Worm (Caenorhabditis elegans) whole organism, early embryonic: ENCODE data around the gene fum-1.
"Not testable (repeated sequence)": the region's sequence is repeated elsewhere in the genome, so short reads cannot be mapped to it uniquely, and the experiment has no call there.

ENCODE experiments used
- B0310.2 ChIP-seq: sonication (generic microtip); optimal IDR thresholded peaks from 2 replicates; lab custom pipeline; 2016; ENCODE audit warnings: mild to moderate bottlenecking, missing genetic modification characterization, missing compliant biosample characterization
- F13C5.2 ChIP-seq: sonication (generic microtip); optimal IDR thresholded peaks from 2 replicates; lab custom pipeline; 2017; ENCODE audit warnings: mild to moderate bottlenecking, missing genetic modification characterization, inconsistent platforms, missing compliant biosample characterization
- aly-1 ChIP-seq: sonication (generic microtip); optimal IDR thresholded peaks from 2 replicates; lab custom pipeline; 2016; ENCODE audit warnings: missing genetic modification characterization, missing compliant biosample characterization
- ama-1 ChIP-seq: fragments of 150-350 bp; optimal IDR thresholded peaks from 2 replicates; lab custom pipeline; 2014
- ceh-13 ChIP-seq: fragments of 200-800 bp; sonication (Bioruptor generic); optimal IDR thresholded peaks from 2 replicates; lab custom pipeline; 2018; ENCODE audit warnings: mild to moderate bottlenecking, missing genetic modification characterization, missing compliant biosample characterization
- ceh-36 ChIP-seq: sonication (generic microtip); optimal IDR thresholded peaks from 2 replicates; lab custom pipeline; 2016; ENCODE audit warnings: missing genetic modification characterization, inconsistent platforms, missing compliant biosample characterization
- ets-7 ChIP-seq: sonication (generic microtip); optimal IDR thresholded peaks from 2 replicates; lab custom pipeline; 2016; ENCODE audit warnings: missing genotype, missing genetic modification characterization, missing compliant biosample characterization
- flt-1 ChIP-seq: fragments of 200-800 bp; sonication (Bioruptor generic); IDR thresholded peaks from 2 replicates; pipeline ENCODE4 v1.3.6; 2022; ENCODE audit warnings: missing genetic modification characterization, missing compliant biosample characterization
- hmbx-1 ChIP-seq: sonication (generic microtip); optimal IDR thresholded peaks from 2 replicates; lab custom pipeline; 2016; ENCODE audit warnings: mild to moderate bottlenecking, missing genetic modification characterization, missing compliant biosample characterization
- hmg-4 ChIP-seq: fragments of 200-800 bp; sonication (Bioruptor generic); optimal IDR thresholded peaks from 2 replicates; lab custom pipeline; 2018; ENCODE audit warnings: mild to moderate bottlenecking, missing genetic modification characterization, missing compliant biosample characterization
- hnd-1 ChIP-seq: sonication (generic microtip); optimal IDR thresholded peaks from 2 replicates; lab custom pipeline; 2016; ENCODE audit warnings: missing genetic modification characterization, missing compliant biosample characterization
- pes-1 ChIP-seq: fragments of 200-800 bp; sonication (Bioruptor generic); IDR thresholded peaks from 2 replicates; pipeline ENCODE4 v1.3.6; 2022; ENCODE audit warnings: missing genetic modification reagents, missing genetic modification characterization, missing compliant biosample characterization
- scrt-1 ChIP-seq: fragments of 200-800 bp; sonication (Bioruptor generic); IDR thresholded peaks from 2 replicates; pipeline ENCODE4 v1.3.6; 2022; ENCODE audit warnings: missing genetic modification characterization, missing compliant biosample characterization
- sea-1 ChIP-seq: fragments of 200-800 bp; sonication (Bioruptor generic); conservative IDR thresholded peaks from 2 replicates; pipeline ENCODE4 v1.3.6; 2022; ENCODE audit warnings: missing genetic modification characterization, missing compliant biosample characterization
- tbx-11 ChIP-seq: fragments of 200-800 bp; sonication (Bioruptor generic); IDR thresholded peaks from 2 replicates; pipeline ENCODE4 v1.3.6; 2022; ENCODE audit warnings: missing genetic modification characterization, missing compliant biosample characterization
- tbx-37 ChIP-seq: fragments of 200-800 bp; sonication (Bioruptor generic); conservative IDR thresholded peaks from 2 replicates; pipeline ENCODE4 v1.3.6; 2022; ENCODE audit warnings: missing genetic modification reagents, missing genetic modification characterization, missing compliant biosample characterization
- tra-4 ChIP-seq: sonication (generic microtip); optimal IDR thresholded peaks from 2 replicates; lab custom pipeline; 2017; ENCODE audit warnings: missing genetic modification characterization, missing compliant biosample characterization

Gene fum-1

DNA sequence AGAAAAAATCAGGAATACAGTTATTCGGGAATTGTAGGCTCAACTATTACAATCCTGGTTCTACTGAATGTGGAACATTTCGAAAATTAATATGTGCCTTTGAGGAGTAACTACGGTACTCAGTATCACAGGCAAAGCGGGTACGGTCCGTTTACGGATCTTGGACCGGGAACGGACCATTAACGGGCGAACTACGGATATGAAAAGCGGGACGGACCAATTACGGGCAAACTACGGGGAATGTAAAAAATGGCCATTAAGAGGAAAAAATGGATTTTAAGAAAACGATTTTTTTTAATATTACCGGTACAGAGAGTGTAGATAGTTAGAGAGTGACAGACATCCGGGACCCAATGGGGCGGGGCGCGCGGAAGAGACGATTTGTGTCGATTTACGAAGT lies 3.6 kb downstream of the fum-1 start, which contains the start of gene H14A12.5:
Gene H14A12.5 (minus strand): TSS at position 101 of the 400 bp plus-strand sequence.
- not testable (repeated sequence) for TF ChIP-seq ets-7 (tag; lab: Kevin White, UChicago); ceh-13; sea-1 (GFP tag; lab: Robert Waterston, UW)

DNA sequence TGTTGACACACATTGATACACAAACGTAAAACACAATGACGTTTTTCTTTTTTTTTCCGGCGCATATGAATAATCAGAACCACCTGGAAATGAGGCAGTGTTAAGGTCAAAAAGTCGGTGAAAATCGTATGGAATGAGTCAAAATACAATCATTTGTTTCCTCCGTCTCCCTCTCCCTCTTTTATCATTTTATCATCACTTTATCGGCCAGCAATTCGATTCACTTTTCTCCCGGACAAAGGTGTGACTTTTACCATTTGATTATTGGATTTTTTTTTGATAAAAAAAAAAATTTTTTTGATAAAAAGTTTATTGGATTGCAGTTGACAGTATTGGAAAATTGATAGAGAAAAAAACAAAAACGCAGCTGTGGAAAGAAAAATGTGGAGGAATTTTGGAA lies 13.5 kb downstream of the fum-1 start:
- TF ChIP-seq ceh-13: no peak
- TF ChIP-seq sea-1 (GFP tag; lab: Robert Waterston, UW): no peak
- no peak for TF ChIP-seq ets-7 (tag; lab: Kevin White, UChicago)
- TF ChIP-seq scrt-1 (GFP tag; lab: Robert Waterston, UW): no peak
- TF ChIP-seq aly-1 (tag; lab: Kevin White, UChicago): no peak
- no peak for TF ChIP-seq hmg-4 (GFP tag; lab: Kevin White, UChicago)
- no peak for TF ChIP-seq hnd-1
- TF ChIP-seq tbx-37 (GFP tag; lab: Robert Waterston, UW): no peak
- TF ChIP-seq hmbx-1 (tag; lab: Kevin White, UChicago): no peak
- TF ChIP-seq flt-1 (GFP tag; lab: Robert Waterston, UW): no peak
- no peak for TF ChIP-seq tra-4 (tag; lab: Kevin White, UChicago)
- TF ChIP-seq tbx-11 (GFP tag; lab: Robert Waterston, UW): no peak
- no peak for TF ChIP-seq F13C5.2 (tag; lab: Kevin White, UChicago)
- no peak for TF ChIP-seq pes-1 (GFP tag; lab: Robert Waterston, UW)
- TF ChIP-seq ceh-36 (tag; lab: Kevin White, UChicago): no peak
- no peak for TF ChIP-seq B0310.2
- TF ChIP-seq ama-1: no peak

DNA sequence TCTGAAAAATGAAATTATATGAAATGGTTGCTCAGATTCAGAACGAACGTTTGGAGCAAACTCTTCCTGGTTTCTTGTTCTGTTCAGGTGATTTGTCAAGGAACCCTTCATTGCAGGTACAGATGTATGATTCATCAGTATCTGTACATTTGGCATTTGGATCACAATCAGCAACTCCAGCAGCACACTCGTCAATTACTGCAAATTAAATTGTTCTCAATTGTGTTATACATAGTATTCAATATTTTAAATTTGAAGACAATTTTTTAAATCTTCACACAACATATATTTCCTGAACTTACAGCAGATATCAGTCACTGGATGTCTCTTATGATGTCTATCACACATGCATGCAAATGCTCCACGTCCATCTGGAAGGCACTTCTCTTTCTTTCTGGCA lies 19.4 kb downstream of the fum-1 start:
- TF ChIP-seq ets-7 (tag; lab: Kevin White, UChicago) (no peak), tbx-37 (GFP tag; lab: Robert Waterston, UW) (no peak), hmg-4 (GFP tag; lab: Kevin White, UChicago) (no peak), ceh-13 (no peak), flt-1 (GFP tag; lab: Robert Waterston, UW) (no peak), B0310.2 (no peak), hmbx-1 (tag; lab: Kevin White, UChicago) (no peak), tbx-11 (GFP tag; lab: Robert Waterston, UW) (no peak)

DNA sequence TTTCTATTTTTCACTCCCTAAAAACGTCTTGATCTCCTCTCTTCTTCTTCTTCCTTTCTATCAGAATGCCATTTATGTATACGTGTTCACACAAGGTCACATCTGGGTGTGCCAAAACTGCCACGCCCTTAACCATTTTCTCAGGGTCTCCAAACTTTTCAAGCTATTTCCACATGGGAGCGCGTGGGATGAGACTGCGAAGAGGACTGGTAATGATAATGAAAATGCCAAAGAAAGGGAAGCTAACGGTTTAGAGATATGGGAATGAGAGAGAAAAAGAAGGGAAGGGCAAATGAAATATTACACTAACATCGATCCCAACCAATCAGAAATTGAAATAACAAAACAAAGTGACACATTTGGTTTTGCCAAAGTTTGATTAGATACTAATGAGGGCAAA lies 22.9 kb downstream of the fum-1 start:
- TF ChIP-seq flt-1 (GFP tag; lab: Robert Waterston, UW) (no peak), tra-4 (tag; lab: Kevin White, UChicago) (no peak), ceh-13 (no peak), pes-1 (GFP tag; lab: Robert Waterston, UW) (no peak), tbx-37 (GFP tag; lab: Robert Waterston, UW) (no peak), hmg-4 (GFP tag; lab: Kevin White, UChicago) (no peak), B0310.2 (no peak), scrt-1 (GFP tag; lab: Robert Waterston, UW) (no peak), hnd-1 (no peak), ceh-36 (tag; lab: Kevin White, UChicago) (no peak), F13C5.2 (tag; lab: Kevin White, UChicago) (no peak), ama-1 (no peak), ets-7 (tag; lab: Kevin White, UChicago) (no peak), sea-1 (GFP tag; lab: Robert Waterston, UW) (no peak), aly-1 (tag; lab: Kevin White, UChicago) (no peak), hmbx-1 (tag; lab: Kevin White, UChicago) (no peak)

DNA sequence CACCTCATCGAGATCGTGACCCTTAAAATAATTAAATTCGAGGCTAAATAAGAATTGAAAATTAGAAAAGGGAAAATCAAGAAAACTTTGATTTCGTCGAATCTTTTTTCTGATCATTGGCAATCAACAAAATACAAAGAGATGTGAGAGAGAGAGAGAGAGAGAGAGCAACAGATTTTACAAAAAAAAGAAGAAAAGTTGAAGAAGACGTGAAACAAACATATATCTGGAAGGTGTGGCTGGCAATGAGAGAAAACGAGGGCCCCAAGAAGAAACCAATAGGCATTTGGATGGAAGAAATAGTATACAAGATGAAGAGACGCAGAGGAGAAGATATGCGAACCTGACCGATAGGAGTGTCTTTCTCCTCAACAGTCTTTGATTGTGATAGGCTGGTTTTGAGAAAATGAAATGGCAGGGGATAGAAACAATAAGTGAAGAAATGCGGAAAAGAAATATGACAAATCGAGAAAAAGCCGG lies 23.7 kb downstream of the fum-1 start, which contains the start of gene mup-4:
Gene mup-4 (minus strand): TSS at position 51 of the 480 bp plus-strand sequence.
- no peak for TF ChIP-seq ama-1
- TF ChIP-seq F13C5.2 (tag; lab: Kevin White, UChicago): no peak
- no peak for TF ChIP-seq hmg-4 (GFP tag; lab: Kevin White, UChicago)

DNA sequence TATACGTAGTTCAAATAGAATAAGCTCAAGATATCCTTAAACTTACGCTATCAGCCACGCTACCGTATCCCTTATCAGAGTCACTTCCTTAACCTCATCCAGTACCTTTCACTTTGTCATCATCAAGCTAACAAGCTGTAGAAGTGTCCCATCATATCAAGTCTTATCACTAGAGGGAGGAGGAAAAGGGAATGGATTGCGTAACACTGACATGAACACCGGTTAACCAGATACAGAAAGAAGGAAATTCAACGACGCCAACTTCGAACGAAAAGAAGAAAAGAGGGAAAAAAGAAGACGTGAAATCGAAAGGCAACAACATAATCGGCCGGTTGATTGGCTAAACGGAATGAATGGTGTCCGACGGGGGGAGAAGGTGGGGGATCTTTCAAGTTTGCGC lies 24.7 kb downstream of the fum-1 start:
- TF ChIP-seq hnd-1 (no peak), ceh-36 (tag; lab: Kevin White, UChicago) (no peak), scrt-1 (GFP tag; lab: Robert Waterston, UW) (no peak), B0310.2 (no peak), tbx-37 (GFP tag; lab: Robert Waterston, UW) (no peak), ets-7 (tag; lab: Kevin White, UChicago) (no peak), tra-4 (tag; lab: Kevin White, UChicago) (no peak), hmbx-1 (tag; lab: Kevin White, UChicago) (no peak), ama-1 (no peak), hmg-4 (GFP tag; lab: Kevin White, UChicago) (no peak), tbx-11 (GFP tag; lab: Robert Waterston, UW) (no peak)

DNA sequence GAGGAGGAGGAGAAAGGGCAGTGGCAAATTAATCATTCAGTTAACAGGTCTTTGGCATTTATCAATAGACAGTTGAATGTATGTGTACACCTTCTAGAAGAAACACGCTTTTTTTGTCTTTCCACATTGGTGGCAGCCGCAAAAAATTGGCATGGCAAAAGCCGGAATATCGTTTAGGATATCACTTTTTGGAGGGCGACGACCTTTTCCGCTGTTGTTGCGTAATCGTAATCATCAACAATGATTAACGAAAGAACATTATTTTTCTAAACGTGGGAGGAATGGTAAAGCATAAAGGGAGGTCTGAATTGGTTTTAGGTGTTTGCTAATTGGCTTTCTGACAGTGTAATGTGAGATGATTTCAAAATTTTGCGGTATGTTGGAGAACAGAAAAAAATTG lies 26.5 kb downstream of the fum-1 start:
- no peak for TF ChIP-seq sea-1 (GFP tag; lab: Robert Waterston, UW)
- TF ChIP-seq hnd-1: no peak
- TF ChIP-seq tbx-37 (GFP tag; lab: Robert Waterston, UW): no peak
- no peak for TF ChIP-seq ceh-13
- no peak for TF ChIP-seq scrt-1 (GFP tag; lab: Robert Waterston, UW)
- TF ChIP-seq F13C5.2 (tag; lab: Kevin White, UChicago): no peak
- TF ChIP-seq pes-1 (GFP tag; lab: Robert Waterston, UW): no peak

DNA sequence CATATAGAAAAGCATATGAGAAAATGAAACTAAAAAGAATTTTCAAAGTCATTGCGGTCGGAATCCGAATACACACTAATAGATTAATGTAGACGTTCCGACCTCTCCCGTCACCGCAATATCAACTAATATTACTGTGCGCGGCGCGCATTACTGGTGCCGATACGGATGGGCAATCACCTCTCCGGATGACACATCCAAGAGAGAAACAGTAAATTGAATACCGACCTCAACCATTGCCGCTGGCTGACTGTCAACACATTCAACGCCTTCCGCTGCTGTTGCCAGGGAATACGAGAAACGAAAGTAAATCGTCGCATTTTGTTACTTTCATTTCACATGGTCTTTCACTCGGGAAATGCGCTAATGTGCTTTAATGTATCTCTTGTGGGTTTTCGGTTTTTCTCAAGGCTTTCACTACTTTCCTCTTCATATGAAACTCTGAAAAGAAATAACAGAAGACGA lies 29.5 kb downstream of the fum-1 start:
- TF ChIP-seq sea-1 (GFP tag; lab: Robert Waterston, UW) (no peak), ets-7 (tag; lab: Kevin White, UChicago) (no peak), hmbx-1 (tag; lab: Kevin White, UChicago) (no peak), B0310.2 (no peak), ama-1 (no peak), tra-4 (tag; lab: Kevin White, UChicago) (no peak), pes-1 (GFP tag; lab: Robert Waterston, UW) (no peak), tbx-37 (GFP tag; lab: Robert Waterston, UW) (no peak), ceh-36 (tag; lab: Kevin White, UChicago) (no peak), flt-1 (GFP tag; lab: Robert Waterston, UW) (no peak), ceh-13 (no peak)
